Fruit fly (Drosophila melanogaster) whole organism, embryonic: Measurements from ENCODE around the gene RpS3.

Experiments used
- CG10209 ChIP-seq: fragments of 200-800 bp; sonication (Bioruptor generic); optimal IDR thresholded peaks from 3 replicates; lab custom pipeline; 2017; ENCODE audit warnings: missing biosample characterization, mild to moderate bottlenecking, missing genetic modification characterization, missing genetic modification reagents
- CG10565 ChIP-seq: fragments of 200-800 bp; sonication (Bioruptor generic); optimal IDR thresholded peaks from 3 replicates; lab custom pipeline; 2016; ENCODE audit warnings: missing biosample characterization, mild to moderate bottlenecking, missing genetic modification characterization
- CTCF ChIP-seq: fragments of 200-800 bp; sonication (Bioruptor generic); optimal IDR thresholded peaks from 2 replicates; lab custom pipeline; 2017; ENCODE audit warnings: missing biosample characterization, mild to moderate bottlenecking, missing genetic modification characterization, moderate library complexity
- Sox102F ChIP-seq: fragments of 200-800 bp; sonication (Bioruptor generic); optimal IDR thresholded peaks from 2 replicates; lab custom pipeline; 2018; ENCODE audit warnings: missing biosample characterization, mild to moderate bottlenecking, missing genetic modification characterization, moderate library complexity
- YL-1 ChIP-seq: fragments of 200-800 bp; sonication (Bioruptor generic); optimal IDR thresholded peaks from 3 replicates; lab custom pipeline; 2017; ENCODE audit warnings: missing biosample characterization, mild to moderate bottlenecking, missing genetic modification characterization
- al ChIP-seq: fragments of 200-800 bp; sonication (Bioruptor generic); IDR thresholded peaks from 2 replicates; pipeline ENCODE4 v1.3.6; 2022; ENCODE audit warnings: missing biosample characterization, missing genetic modification characterization
- fd3F ChIP-seq: fragments of 200-800 bp; sonication (Bioruptor generic); optimal IDR thresholded peaks from 2 replicates; lab custom pipeline; 2018; ENCODE audit warnings: missing biosample characterization, mild to moderate bottlenecking, missing genetic modification characterization, moderate library complexity
- hb ChIP-seq: fragments of 200-800 bp; sonication (Bioruptor generic); IDR thresholded peaks from 3 replicates; pipeline ENCODE4 v1.3.6; 2022; ENCODE audit warnings: missing biosample characterization, missing genetic modification characterization; ENCODE audit not compliant: partially characterized antibody
- psq ChIP-seq: fragments of 200-800 bp; sonication (Bioruptor generic); optimal IDR thresholded peaks from 2 replicates; lab custom pipeline; 2017; ENCODE audit warnings: missing biosample characterization, missing genetic modification characterization
- sim ChIP-seq: fragments of 200-800 bp; sonication (Bioruptor generic); IDR thresholded peaks from 2 replicates; pipeline ENCODE4 v1.3.6; 2022; ENCODE audit warnings: missing biosample characterization, missing genetic modification characterization
- sisA ChIP-seq: fragments of 200-800 bp; sonication (Bioruptor generic); IDR thresholded peaks from 2 replicates; pipeline ENCODE4 v1.3.6; 2022; ENCODE audit warnings: missing biosample characterization, missing genetic modification characterization

- TF ChIP-seq CTCF (GFP tag; lab: Kevin White, UChicago) (no peak), YL-1 (no peak), CG10209 (GFP tag; lab: Kevin White, UChicago) (no peak), sisA (GFP tag; lab: Robert Waterston, UW) (no peak), Sox102F (GFP tag; lab: Kevin White, UChicago) (no peak), sim (GFP tag; lab: Robert Waterston, UW) (no peak), al (GFP tag; lab: Robert Waterston, UW) (no peak), fd3F (no peak), hb (GFP tag; lab: Robert Waterston, UW) (no peak), CG10565 (no peak), psq (no peak)
Observed at dm6 chr3R:23403628-23404027, 45.0 kb downstream of the RpS3 start, which contains the start of gene CG17380.
